Worm (Caenorhabditis elegans): ENCODE measurements around the gene unc-116.

ce11 chrIII:8325574-8326513 lies 29.1 kb downstream of the unc-116 start, which contains the start of gene ZC262.13:
- TF ChIP-seq ccch-3 (GFP tag; optimal IDR thresholded peaks at IDR 0.05) (no peak), Y56A3A.18 (GFP tag; IDR thresholded peaks at IDR 0.05) (0 out of 2 replicates have a peak, but pooled peaks have one; percentile 43), madf-8 (GFP tag; conservative IDR thresholded peaks at IDR 0.05) (no peak), ztf-25 (GFP tag; IDR thresholded peaks at IDR 0.05) (no peak), dpff-1 (tag; optimal IDR thresholded peaks at IDR 0.05) (no peak), unc-62 (GFP tag; optimal IDR thresholded peaks at IDR 0.05) (no peak)
